Worm (Caenorhabditis elegans) whole organism, L3 larva: Measurements from ENCODE around the gene icd-1.

Experiments used
- aly-2 ChIP-seq: fragments of 150-350 bp; optimal IDR thresholded peaks from 2 replicates; lab custom pipeline; 2014; ENCODE audit warnings: missing biosample characterization, missing genetic modification characterization
- ama-1 ChIP-seq: fragments of 150-350 bp; optimal IDR thresholded peaks from 2 replicates; lab custom pipeline; 2018
- eor-1 ChIP-seq, 2 experiments: fragments of 150-350 bp; optimal IDR thresholded peaks; 2 replicates each; lab custom pipeline; 2014 to 2018; ENCODE audit warnings: missing biosample characterization in 2 of 2, missing genetic modification characterization in 2 of 2
- lin-15B ChIP-seq: fragments of 150-350 bp; optimal IDR thresholded peaks from 2 replicates; lab custom pipeline; 2014; ENCODE audit warnings: missing biosample characterization, missing genetic modification characterization
- lin-39 ChIP-seq: fragments of 150-350 bp; optimal IDR thresholded peaks from 2 replicates; lab custom pipeline; 2018; ENCODE audit warnings: missing biosample characterization, missing genetic modification reagents, missing genetic modification characterization
- nhr-11 ChIP-seq: fragments of 150-350 bp; optimal IDR thresholded peaks from 2 replicates; lab custom pipeline; 2014; ENCODE audit warnings: missing biosample characterization, missing genetic modification characterization
- nhr-237 ChIP-seq: fragments of 150-350 bp; optimal IDR thresholded peaks from 2 replicates; lab custom pipeline; 2014; ENCODE audit warnings: missing biosample characterization, missing genetic modification characterization
- pha-4 ChIP-seq: fragments of 150-350 bp; optimal IDR thresholded peaks from 2 replicates; lab custom pipeline; 2014; ENCODE audit warnings: missing biosample characterization, missing genetic modification reagents, missing genetic modification characterization
- pqm-1 ChIP-seq: fragments of 150-350 bp; optimal IDR thresholded peaks from 2 replicates; lab custom pipeline; 2017; ENCODE audit warnings: missing biosample characterization, missing genetic modification characterization, inconsistent platforms
- snpc-4 ChIP-seq: fragments of 150-350 bp; optimal IDR thresholded peaks from 2 replicates; lab custom pipeline; 2014; ENCODE audit warnings: missing biosample characterization, missing genetic modification characterization
- unc-62 ChIP-seq: fragments of 150-350 bp; sonication (generic microtip); optimal IDR thresholded peaks from 4 replicates; lab custom pipeline; 2014; ENCODE audit warnings: missing biosample characterization, missing genetic modification reagents, missing genetic modification characterization
- ztf-4 ChIP-seq: fragments of 150-350 bp; optimal IDR thresholded peaks from 2 replicates; lab custom pipeline; 2014; ENCODE audit warnings: missing biosample characterization, missing genetic modification characterization

DNA sequence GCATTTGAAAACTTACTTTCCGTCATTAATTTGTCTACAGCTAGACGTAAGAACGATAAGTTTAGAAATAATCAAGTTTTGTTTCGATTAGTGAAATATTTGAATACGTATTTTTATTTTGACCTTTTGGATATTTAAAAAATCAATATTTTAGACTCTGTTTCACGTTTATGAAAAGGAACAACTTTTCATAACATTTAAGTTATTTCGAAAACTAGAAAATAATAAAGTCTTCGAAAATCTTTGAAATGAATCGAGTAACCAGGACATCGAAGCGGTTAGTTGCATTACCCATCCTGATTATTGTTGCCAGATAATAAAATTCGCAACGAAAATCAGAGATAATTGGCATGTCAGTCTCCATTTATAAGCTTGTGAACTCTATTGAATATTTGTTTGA lies 7.2 kb downstream of the icd-1 start, which contains the start of gene C56C10.6:
- TF ChIP-seq pha-4 (tag; lab: Kevin White, UChicago) (no peak), nhr-11 (tag; lab: Kevin White, UChicago) (no peak), eor-1 (tag; optimal IDR thresholded peaks at IDR 0.05; lab: Kevin White, UChicago) (no peak), aly-2 (no peak), lin-39 (tag; lab: Kevin White, UChicago) (no peak), ama-1 (lab: Kevin White, UChicago) (no peak), ztf-4 (tag; lab: Kevin White, UChicago) (no peak), lin-15B (tag; lab: Kevin White, UChicago) (no peak), nhr-237 (tag; lab: Kevin White, UChicago) (no peak), pqm-1 (no peak), snpc-4 (tag; lab: Kevin White, UChicago) (no peak), unc-62 (GFP tag; lab: Kevin White, UChicago) (no peak)
